Worm (Caenorhabditis elegans): Measurements from ENCODE around the gene fbxa-32.

fbxa-32 gene

DNA sequence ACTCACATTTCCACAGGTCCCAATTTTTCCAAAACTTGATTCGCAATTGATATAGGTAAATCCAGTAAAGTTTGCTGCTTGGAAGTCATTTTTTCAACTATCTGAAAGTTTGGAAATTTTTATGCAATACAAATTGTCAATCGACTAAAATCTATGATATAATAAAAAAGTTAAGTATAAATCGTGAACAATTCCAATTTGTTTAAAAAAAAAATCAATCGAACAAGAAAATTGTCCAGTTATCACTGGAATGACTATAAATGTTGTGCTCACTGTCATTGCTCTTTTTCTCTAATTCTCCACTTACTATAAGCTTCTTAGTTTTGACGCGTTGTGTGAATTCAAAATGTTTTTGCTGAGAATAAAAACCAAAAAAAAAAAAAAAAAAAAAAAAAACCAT is at the start of gene fbxa-32:
TSS of gene fbxa-32 (minus strand) at position 101 of the 400 bp plus-strand sequence.
- TF ChIP-seq T22C8.4 (GFP tag; IDR thresholded peaks at IDR 0.05) (no peak), ref-1 (GFP tag; conservative IDR thresholded peaks at IDR 0.05) (no peak), klf-2 (GFP tag; conservative IDR thresholded peaks at IDR 0.05) (no peak), ztf-29 (GFP tag; IDR thresholded peaks at IDR 0.05) (no peak), ztf-23 (GFP tag; IDR thresholded peaks at IDR 0.05) (no peak), cog-1 (tag; optimal IDR thresholded peaks at IDR 0.05) (no peak), med-1 (GFP tag; optimal IDR thresholded peaks at IDR 0.05; ENCODE audit: insufficient read depth) (no peak)

DNA sequence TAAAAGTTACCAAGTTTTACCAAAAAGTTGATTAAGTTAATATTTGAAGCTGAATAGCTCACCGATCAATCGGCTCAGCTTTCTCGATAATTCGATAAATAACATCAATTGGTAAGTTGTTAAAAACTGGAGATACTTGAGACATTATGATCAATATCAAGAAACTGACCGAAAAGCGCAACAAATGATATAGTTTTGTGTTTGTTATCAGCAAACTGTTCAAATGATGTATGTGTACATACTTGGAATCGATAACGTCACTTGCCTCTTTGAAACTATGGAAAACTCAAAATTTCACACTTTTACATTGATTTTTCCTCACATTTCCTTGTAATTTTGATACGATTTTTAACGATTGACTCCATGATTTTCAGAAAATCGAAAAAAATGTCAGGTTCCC is 46.0 kb upstream of the fbxa-32 start, which contains the start of the genes fbxa-80 and fbxa-19:
TSS of gene fbxa-80 (minus strand) at position 173 of the 400 bp plus-strand sequence.
TSS of gene fbxa-19 (plus strand) at position 364 of the 400 bp plus-strand sequence.
- TF ChIP-seq flt-1 (GFP tag; IDR thresholded peaks at IDR 0.05) (no peak), med-1 (GFP tag; optimal IDR thresholded peaks at IDR 0.05; ENCODE audit: insufficient read depth) (no peak), ztf-29 (GFP tag; IDR thresholded peaks at IDR 0.05) (no peak), T22C8.4 (GFP tag; IDR thresholded peaks at IDR 0.05) (no peak), cog-1 (tag; optimal IDR thresholded peaks at IDR 0.05) (no peak), ref-1 (GFP tag; conservative IDR thresholded peaks at IDR 0.05) (no peak), tab-1 (GFP tag; IDR thresholded peaks at IDR 0.05) (no peak), klf-2 (GFP tag; conservative IDR thresholded peaks at IDR 0.05) (no peak), ztf-23 (GFP tag; IDR thresholded peaks at IDR 0.05) (no peak)

DNA sequence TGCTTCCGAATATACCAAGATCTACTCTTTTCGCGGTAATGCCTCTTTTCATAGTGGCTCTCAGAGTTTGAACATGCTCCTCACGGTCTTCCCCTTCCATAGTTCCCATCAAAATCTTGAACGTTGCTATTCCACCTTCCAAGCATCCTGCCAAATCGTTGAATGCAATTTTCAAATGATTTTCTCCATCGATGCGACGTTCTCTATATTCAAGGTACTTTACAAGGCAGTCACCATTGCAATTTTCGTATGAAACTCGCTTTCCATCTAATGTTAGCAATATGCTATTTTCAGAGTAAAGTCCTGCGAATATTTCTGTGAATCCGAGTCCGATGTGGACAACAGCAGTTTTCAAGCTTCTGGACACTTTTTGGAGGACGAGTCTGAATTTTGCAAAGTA is 45.2 kb upstream of the fbxa-32 start:
- TF ChIP-seq T22C8.4 (GFP tag; IDR thresholded peaks at IDR 0.05) (no peak), ztf-23 (GFP tag; IDR thresholded peaks at IDR 0.05) (no peak), med-1 (GFP tag; optimal IDR thresholded peaks at IDR 0.05; ENCODE audit: insufficient read depth) (no peak), ref-1 (GFP tag; conservative IDR thresholded peaks at IDR 0.05) (no peak), cog-1 (tag; optimal IDR thresholded peaks at IDR 0.05) (no peak), ztf-29 (GFP tag; IDR thresholded peaks at IDR 0.05) (no peak), klf-2 (GFP tag; conservative IDR thresholded peaks at IDR 0.05) (no peak), tab-1 (GFP tag; IDR thresholded peaks at IDR 0.05) (no peak), flt-1 (GFP tag; IDR thresholded peaks at IDR 0.05) (no peak)

DNA sequence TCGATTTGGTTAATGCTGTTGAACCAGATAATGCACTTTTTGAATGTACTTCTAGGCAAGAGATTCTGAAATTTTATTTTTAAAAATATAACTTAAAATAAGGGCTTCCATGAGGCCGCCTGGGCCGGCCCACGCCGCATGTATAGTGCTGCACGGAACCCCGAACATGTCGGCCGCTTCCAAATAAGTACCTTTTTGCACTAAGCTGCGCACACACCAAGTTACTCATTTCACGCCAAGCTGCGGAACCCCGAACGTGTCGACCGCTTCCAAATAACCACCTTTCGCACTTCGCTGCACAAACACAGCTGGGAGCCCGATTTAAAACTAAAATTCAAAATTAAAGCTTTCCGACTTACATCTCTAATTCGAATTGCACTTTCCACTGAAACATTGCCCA is 42.3 kb upstream of the fbxa-32 start:
- no peak for TF ChIP-seq tab-1 (GFP tag; IDR thresholded peaks at IDR 0.05)
- TF ChIP-seq ztf-29 (GFP tag; IDR thresholded peaks at IDR 0.05) = no peak
- TF ChIP-seq klf-2 (GFP tag; conservative IDR thresholded peaks at IDR 0.05) = no peak
- TF ChIP-seq med-1 (GFP tag; optimal IDR thresholded peaks at IDR 0.05; ENCODE audit: insufficient read depth) = no peak
- TF ChIP-seq ref-1 (GFP tag; conservative IDR thresholded peaks at IDR 0.05) = no peak
- TF ChIP-seq cog-1 (tag; optimal IDR thresholded peaks at IDR 0.05) = no peak
- no peak for TF ChIP-seq flt-1 (GFP tag; IDR thresholded peaks at IDR 0.05)
- no peak for TF ChIP-seq ztf-23 (GFP tag; IDR thresholded peaks at IDR 0.05)
- no peak for TF ChIP-seq T22C8.4 (GFP tag; IDR thresholded peaks at IDR 0.05)

DNA sequence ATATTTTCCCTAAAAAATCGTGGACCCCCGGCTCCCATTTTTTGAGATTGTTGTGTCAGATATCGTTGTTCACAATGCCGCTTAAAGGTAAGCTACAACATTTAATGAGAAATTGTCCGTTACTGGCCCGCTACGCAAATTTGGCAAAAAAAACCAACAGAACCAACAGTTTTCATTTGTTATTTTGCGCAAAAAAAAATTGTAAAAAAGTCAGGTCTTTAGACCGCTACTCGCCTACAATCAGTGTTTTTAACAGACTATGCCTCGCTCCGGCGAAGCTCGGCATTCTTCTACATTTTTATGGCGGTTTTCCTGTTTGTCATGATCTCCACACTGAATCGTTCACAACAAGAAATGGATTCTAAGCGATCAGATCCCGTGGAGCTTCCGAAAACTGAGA is 39.8 kb upstream of the fbxa-32 start, which contains the start of gene Y82E9BL.12:
TSS of gene Y82E9BL.12 (plus strand) at position 301 of the 400 bp plus-strand sequence.
- TF ChIP-seq cog-1 (tag; optimal IDR thresholded peaks at IDR 0.05) (no peak), ztf-29 (GFP tag; IDR thresholded peaks at IDR 0.05) (no peak), T22C8.4 (GFP tag; IDR thresholded peaks at IDR 0.05) (no peak), ref-1 (GFP tag; conservative IDR thresholded peaks at IDR 0.05) (no peak), tab-1 (GFP tag; IDR thresholded peaks at IDR 0.05) (no peak), ztf-23 (GFP tag; IDR thresholded peaks at IDR 0.05) (no peak), med-1 (GFP tag; optimal IDR thresholded peaks at IDR 0.05; ENCODE audit: insufficient read depth) (no peak), klf-2 (GFP tag; conservative IDR thresholded peaks at IDR 0.05) (no peak), flt-1 (GFP tag; IDR thresholded peaks at IDR 0.05) (no peak)

DNA sequence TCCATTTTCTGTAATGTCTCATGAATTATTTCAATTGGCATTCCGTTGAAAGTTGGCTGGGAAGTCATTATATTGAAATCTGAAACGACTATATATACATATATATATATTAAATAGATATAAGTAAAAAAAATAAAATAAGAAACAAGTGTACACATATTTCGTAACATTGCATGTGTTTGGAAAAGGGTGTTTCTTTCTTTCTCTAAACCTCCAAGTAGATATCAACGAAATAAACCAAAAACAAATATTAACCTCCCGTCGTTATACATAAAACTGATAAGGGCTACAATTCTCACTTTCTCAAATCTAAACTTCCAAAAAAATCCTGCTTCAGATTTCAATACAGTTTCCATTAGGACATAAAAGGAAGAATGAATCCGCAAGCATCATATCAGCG is 39.2 kb upstream of the fbxa-32 start, which contains the start of gene fbxa-79:
TSS of gene fbxa-79 (minus strand) at position 86 of the 400 bp plus-strand sequence.
- no peak for TF ChIP-seq cog-1 (tag; optimal IDR thresholded peaks at IDR 0.05)
- TF ChIP-seq T22C8.4 (GFP tag; IDR thresholded peaks at IDR 0.05) = no peak
- no peak for TF ChIP-seq med-1 (GFP tag; optimal IDR thresholded peaks at IDR 0.05; ENCODE audit: insufficient read depth)
- no peak for TF ChIP-seq flt-1 (GFP tag; IDR thresholded peaks at IDR 0.05)
- TF ChIP-seq klf-2 (GFP tag; conservative IDR thresholded peaks at IDR 0.05) = no peak
- no peak for TF ChIP-seq ztf-23 (GFP tag; IDR thresholded peaks at IDR 0.05)
- TF ChIP-seq ref-1 (GFP tag; conservative IDR thresholded peaks at IDR 0.05) = no peak
- TF ChIP-seq tab-1 (GFP tag; IDR thresholded peaks at IDR 0.05) = no peak
- no peak for TF ChIP-seq ztf-29 (GFP tag; IDR thresholded peaks at IDR 0.05)

DNA sequence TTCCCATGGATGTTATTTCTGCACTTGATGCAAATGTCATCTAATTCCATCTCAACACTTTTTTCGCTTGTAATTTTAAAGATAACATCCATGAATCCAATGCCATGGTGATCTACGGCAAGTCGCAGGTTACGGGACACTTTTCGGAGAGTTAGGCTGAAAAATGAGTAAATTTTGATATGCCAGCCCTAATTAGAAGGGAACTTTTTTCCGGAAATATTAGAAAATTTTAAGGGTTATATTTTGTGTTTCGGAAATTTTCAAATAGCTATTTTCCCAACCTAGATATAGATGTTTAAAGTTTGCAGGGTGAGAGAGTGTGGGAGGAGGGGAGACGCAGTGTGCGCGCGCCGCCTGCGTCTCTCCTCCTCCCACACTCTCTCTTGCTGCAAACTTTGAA is 38.3 kb upstream of the fbxa-32 start:
- TF ChIP-seq ref-1 (GFP tag; conservative IDR thresholded peaks at IDR 0.05) = no peak
- TF ChIP-seq ztf-23 (GFP tag; IDR thresholded peaks at IDR 0.05) = no peak
- TF ChIP-seq cog-1 (tag; optimal IDR thresholded peaks at IDR 0.05) = no peak
- no peak for TF ChIP-seq flt-1 (GFP tag; IDR thresholded peaks at IDR 0.05)
- no peak for TF ChIP-seq ztf-29 (GFP tag; IDR thresholded peaks at IDR 0.05)
- TF ChIP-seq med-1 (GFP tag; optimal IDR thresholded peaks at IDR 0.05; ENCODE audit: insufficient read depth) = no peak
- TF ChIP-seq T22C8.4 (GFP tag; IDR thresholded peaks at IDR 0.05) = no peak
- TF ChIP-seq klf-2 (GFP tag; conservative IDR thresholded peaks at IDR 0.05) = no peak
- no peak for TF ChIP-seq tab-1 (GFP tag; IDR thresholded peaks at IDR 0.05)

DNA sequence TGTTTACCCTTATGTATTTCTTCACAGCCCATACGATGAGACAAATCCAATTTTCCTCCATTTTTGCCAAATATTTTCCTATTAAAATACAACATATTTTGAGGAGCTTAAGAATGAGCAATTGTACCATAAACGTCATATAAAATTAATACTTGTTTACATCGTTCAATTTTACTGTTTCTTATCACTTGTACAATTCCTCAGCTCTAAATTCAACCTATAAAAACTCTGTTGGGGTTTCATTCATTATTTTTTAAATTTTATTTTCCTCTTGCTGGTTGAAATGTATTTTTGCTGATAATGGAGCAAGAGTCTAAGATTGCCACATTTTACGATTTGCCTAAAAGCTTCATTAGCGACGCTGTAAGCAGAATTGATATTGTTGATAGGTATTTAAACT is 34.4 kb upstream of the fbxa-32 start, which contains the start of gene fbxa-75:
TSS of gene fbxa-75 (plus strand) at position 301 of the 400 bp plus-strand sequence.
- TF ChIP-seq ref-1 (GFP tag; conservative IDR thresholded peaks at IDR 0.05) (no peak), ztf-23 (GFP tag; IDR thresholded peaks at IDR 0.05) (no peak)

DNA sequence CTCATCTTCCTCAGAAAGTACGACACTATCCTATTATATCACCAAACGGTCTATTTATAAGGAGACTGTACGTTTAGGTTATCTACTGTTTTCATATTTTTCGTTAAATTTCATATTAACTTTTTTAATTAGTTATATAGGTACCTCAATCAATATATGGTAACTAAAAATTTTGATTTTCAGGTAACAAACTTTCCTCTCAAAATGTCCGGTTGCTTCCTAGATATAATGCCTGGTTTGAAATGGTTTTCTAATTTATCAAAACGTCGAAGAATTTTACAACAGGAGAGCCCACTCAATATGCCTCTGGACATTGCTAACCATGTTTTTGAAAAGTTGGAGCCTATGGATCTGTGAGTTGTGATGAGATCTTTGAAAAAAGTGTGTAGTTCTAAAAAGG is 28.5 kb upstream of the fbxa-32 start, which contains the start of gene fbxa-28:
TSS of gene fbxa-28 (plus strand) at position 301 of the 400 bp plus-strand sequence.
- no peak for TF ChIP-seq med-1 (GFP tag; optimal IDR thresholded peaks at IDR 0.05; ENCODE audit: insufficient read depth)
- no peak for TF ChIP-seq tab-1 (GFP tag; IDR thresholded peaks at IDR 0.05)
- no peak for TF ChIP-seq klf-2 (GFP tag; conservative IDR thresholded peaks at IDR 0.05)
- TF ChIP-seq ztf-29 (GFP tag; IDR thresholded peaks at IDR 0.05) = no peak
- TF ChIP-seq ztf-23 (GFP tag; IDR thresholded peaks at IDR 0.05) = no peak
- TF ChIP-seq flt-1 (GFP tag; IDR thresholded peaks at IDR 0.05) = no peak
- TF ChIP-seq ref-1 (GFP tag; conservative IDR thresholded peaks at IDR 0.05) = no peak
- no peak for TF ChIP-seq cog-1 (tag; optimal IDR thresholded peaks at IDR 0.05)
- TF ChIP-seq T22C8.4 (GFP tag; IDR thresholded peaks at IDR 0.05) = no peak

Data from whole organism, midembryonic.